Fruit fly (Drosophila melanogaster) whole organism, embryonic: Measurements from ENCODE around the gene cu.

ENCODE experiments used
- Blimp-1 ChIP-seq: fragments of 200-800 bp; sonication (Bioruptor generic); optimal IDR thresholded peaks from 3 replicates; lab custom pipeline; 2018; ENCODE audit warnings: missing biosample characterization, missing genetic modification characterization, mild to moderate bottlenecking, moderate library complexity, missing genetic modification reagents
- CG1024 ChIP-seq: fragments of 200-800 bp; sonication (Bioruptor generic); IDR thresholded peaks from 2 replicates; pipeline ENCODE4 v1.3.6; 2022; ENCODE audit warnings: missing biosample characterization, missing genetic modification characterization
- CG10959 ChIP-seq: fragments of 200-800 bp; sonication (Bioruptor generic); IDR thresholded peaks from 2 replicates; pipeline ENCODE4 v1.3.6; 2022; ENCODE audit warnings: missing biosample characterization, missing genetic modification characterization
- CG11723 ChIP-seq: fragments of 200-800 bp; sonication (Bioruptor generic); optimal IDR thresholded peaks from 2 replicates; lab custom pipeline; 2017; ENCODE audit warnings: missing biosample characterization, mild to moderate bottlenecking, missing genetic modification characterization
- CG12155 ChIP-seq: fragments of 200-800 bp; sonication (Bioruptor generic); optimal IDR thresholded peaks from 3 replicates; lab custom pipeline; 2016; ENCODE audit warnings: missing biosample characterization, missing genetic modification characterization
- CG15011 ChIP-seq: fragments of 200-800 bp; sonication (Bioruptor generic); optimal IDR thresholded peaks from 3 replicates; lab custom pipeline; 2018; ENCODE audit warnings: missing biosample characterization, mild to moderate bottlenecking, missing genetic modification characterization
- CG15696 ChIP-seq: fragments of 200-800 bp; sonication (Bioruptor generic); optimal IDR thresholded peaks from 2 replicates; lab custom pipeline; 2019; ENCODE audit warnings: missing biosample characterization, mild to moderate bottlenecking, missing genetic modification characterization, moderate library complexity
- CG17359 ChIP-seq: fragments of 200-800 bp; sonication (Bioruptor generic); optimal IDR thresholded peaks from 3 replicates; lab custom pipeline; 2018; ENCODE audit warnings: missing biosample characterization, mild to moderate bottlenecking, missing genetic modification characterization, moderate library complexity
- CG32532 ChIP-seq: fragments of 200-800 bp; sonication (Bioruptor generic); IDR thresholded peaks from 2 replicates; pipeline ENCODE4 v1.3.6; 2022; ENCODE audit warnings: missing biosample characterization, missing genetic modification characterization
- CG32767 ChIP-seq: fragments of 200-800 bp; sonication (Bioruptor generic); IDR thresholded peaks from 2 replicates; pipeline ENCODE4 v1.3.6; 2022; ENCODE audit warnings: missing biosample characterization, missing genetic modification characterization
- CG34224 ChIP-seq: fragments of 200-800 bp; sonication (Bioruptor generic); IDR thresholded peaks from 3 replicates; pipeline ENCODE4 v1.3.6; 2022; ENCODE audit warnings: missing biosample characterization, missing genetic modification characterization; ENCODE audit not compliant: partially characterized antibody
- CG3847 ChIP-seq: fragments of 200-800 bp; sonication (Bioruptor generic); IDR thresholded peaks from 2 replicates; pipeline ENCODE4 v1.3.6; 2022; ENCODE audit warnings: missing biosample characterization, missing genetic modification characterization
- CG4328 ChIP-seq: fragments of 200-800 bp; sonication (Bioruptor generic); optimal IDR thresholded peaks from 3 replicates; lab custom pipeline; 2017; ENCODE audit warnings: missing biosample characterization, missing genetic modification reagents, missing genetic modification characterization
- CG4360 ChIP-seq: fragments of 200-800 bp; sonication (Bioruptor generic); IDR thresholded peaks from 2 replicates; pipeline ENCODE4 v1.3.6; 2022; ENCODE audit warnings: missing biosample characterization, missing genetic modification characterization
- CG7928 ChIP-seq: fragments of 200-800 bp; sonication (Bioruptor generic); optimal IDR thresholded peaks from 2 replicates; lab custom pipeline; 2017; ENCODE audit warnings: missing biosample characterization, mild to moderate bottlenecking, missing genetic modification characterization
- CG9437 ChIP-seq: fragments of 200-800 bp; sonication (Bioruptor generic); optimal IDR thresholded peaks from 2 replicates; lab custom pipeline; 2018; ENCODE audit warnings: missing biosample characterization, mild to moderate bottlenecking, missing genetic modification characterization
- Camta ChIP-seq: fragments of 200-800 bp; sonication (Bioruptor generic); optimal IDR thresholded peaks from 2 replicates; lab custom pipeline; 2016; ENCODE audit warnings: missing biosample characterization, missing genetic modification characterization
- GATAe ChIP-seq: fragments of 200-800 bp; sonication (Bioruptor generic); conservative IDR thresholded peaks from 2 replicates; pipeline ENCODE4 v1.3.6; 2022; ENCODE audit warnings: missing biosample characterization, missing genetic modification characterization
- Mad ChIP-seq: fragments of 200-800 bp; sonication (Bioruptor generic); optimal IDR thresholded peaks from 2 replicates; lab custom pipeline; 2016; ENCODE audit warnings: missing biosample characterization, missing genetic modification characterization
- Oaz ChIP-seq: fragments of 200-800 bp; sonication (Bioruptor generic); IDR thresholded peaks from 2 replicates; pipeline ENCODE4 v1.3.6; 2022; ENCODE audit warnings: missing biosample characterization, missing genetic modification characterization
- Ravus ChIP-seq: fragments of 200-800 bp; sonication (Bioruptor generic); IDR thresholded peaks from 2 replicates; pipeline ENCODE4 v1.3.6; 2022; ENCODE audit warnings: missing biosample characterization, missing genetic modification characterization
- ara ChIP-seq: fragments of 200-800 bp; sonication (Bioruptor generic); IDR thresholded peaks from 2 replicates; pipeline ENCODE4 v1.3.6; 2022; ENCODE audit warnings: missing biosample characterization, missing genetic modification characterization
- dm ChIP-seq: fragments of 200-800 bp; sonication (Bioruptor generic); optimal IDR thresholded peaks from 3 replicates; lab custom pipeline; 2016; ENCODE audit warnings: missing biosample characterization, missing genetic modification characterization
- fu2 ChIP-seq: fragments of 200-800 bp; sonication (Bioruptor generic); optimal IDR thresholded peaks from 2 replicates; lab custom pipeline; 2016; ENCODE audit warnings: missing biosample characterization, missing genetic modification characterization
- gem ChIP-seq: fragments of 200-800 bp; sonication (Bioruptor generic); optimal IDR thresholded peaks from 2 replicates; lab custom pipeline; 2019; ENCODE audit warnings: missing biosample characterization, mild to moderate bottlenecking, missing genetic modification characterization, moderate library complexity
- grau ChIP-seq: fragments of 200-800 bp; optimal IDR thresholded peaks from 3 replicates; lab custom pipeline; 2019; ENCODE audit warnings: missing biosample characterization, mild to moderate bottlenecking, missing genetic modification characterization, moderate library complexity
- gsb-n ChIP-seq: fragments of 200-800 bp; sonication (Bioruptor generic); optimal IDR thresholded peaks from 3 replicates; lab custom pipeline; 2018; ENCODE audit warnings: missing biosample characterization, mild to moderate bottlenecking, missing genetic modification characterization
- h ChIP-seq: fragments of >200 bp; optimal IDR thresholded peaks from 2 replicates; lab custom pipeline; 2017
- jing ChIP-seq: fragments of 200-800 bp; sonication (Bioruptor generic); optimal IDR thresholded peaks from 2 replicates; lab custom pipeline; 2018; ENCODE audit warnings: missing biosample characterization, mild to moderate bottlenecking, missing genetic modification characterization
- lbe ChIP-seq: fragments of 200-800 bp; sonication (Bioruptor generic); optimal IDR thresholded peaks from 2 replicates; lab custom pipeline; 2016; ENCODE audit warnings: missing biosample characterization, mild to moderate bottlenecking, missing genetic modification characterization
- mld ChIP-seq: fragments of 200-800 bp; sonication (Bioruptor generic); IDR thresholded peaks from 3 replicates; pipeline ENCODE4 v1.3.6; 2022; ENCODE audit warnings: missing biosample characterization, missing genetic modification characterization; ENCODE audit not compliant: partially characterized antibody
- nerfin-1 ChIP-seq: fragments of 200-800 bp; sonication (Bioruptor generic); optimal IDR thresholded peaks from 3 replicates; lab custom pipeline; 2019; ENCODE audit warnings: missing biosample characterization, mild to moderate bottlenecking, missing genetic modification characterization, moderate library complexity
- nerfin-2 ChIP-seq: fragments of 200-800 bp; sonication (Bioruptor generic); IDR thresholded peaks from 2 replicates; pipeline ENCODE4 v1.3.6; 2022; ENCODE audit warnings: missing biosample characterization, missing genetic modification characterization; ENCODE audit not compliant: partially characterized antibody
- pfk ChIP-seq: fragments of 200-800 bp; sonication (Bioruptor generic); optimal IDR thresholded peaks from 2 replicates; lab custom pipeline; 2018; ENCODE audit warnings: missing biosample characterization, mild to moderate bottlenecking, missing genetic modification characterization, moderate library complexity
- phol ChIP-seq: fragments of 200-800 bp; sonication (Bioruptor generic); optimal IDR thresholded peaks from 3 replicates; lab custom pipeline; 2018; ENCODE audit warnings: missing biosample characterization, mild to moderate bottlenecking, missing genetic modification characterization, moderate library complexity
- prd ChIP-seq, 3 experiments: fragments of >200 bp in 2 of 3; fragments of 200-800 bp in 1 of 3; sonication (Bioruptor generic) in 1 of 3; optimal IDR thresholded peaks in 2 of 3; IDR thresholded peaks in 1 of 3; 2 replicates in 2 of 3; 3 replicates in 1 of 3; pipeline versions ENCODE4 v1.3.6 to Lab custom; 2017 to 2022; ENCODE audit warnings: missing biosample characterization in 1 of 3, missing genetic modification characterization in 1 of 3
- ro ChIP-seq: fragments of 200-800 bp; sonication (Bioruptor generic); IDR thresholded peaks from 2 replicates; pipeline ENCODE4 v1.3.6; 2022; ENCODE audit warnings: missing biosample characterization, missing genetic modification characterization
- sim ChIP-seq: fragments of 200-800 bp; sonication (Bioruptor generic); IDR thresholded peaks from 2 replicates; pipeline ENCODE4 v1.3.6; 2022; ENCODE audit warnings: missing biosample characterization, missing genetic modification characterization
- sisA ChIP-seq: fragments of 200-800 bp; sonication (Bioruptor generic); IDR thresholded peaks from 2 replicates; pipeline ENCODE4 v1.3.6; 2022; ENCODE audit warnings: missing biosample characterization, missing genetic modification characterization
- sqz ChIP-seq: fragments of 200-800 bp; sonication (Bioruptor generic); optimal IDR thresholded peaks from 3 replicates; lab custom pipeline; 2018; ENCODE audit warnings: missing biosample characterization, mild to moderate bottlenecking, missing genetic modification characterization
- twi ChIP-seq: fragments of 200-800 bp; optimal IDR thresholded peaks from 2 replicates; lab custom pipeline; 2019; ENCODE audit warnings: missing biosample characterization, mild to moderate bottlenecking, missing genetic modification characterization, moderate library complexity
- zen2 ChIP-seq: fragments of 200-800 bp; sonication (Bioruptor generic); IDR thresholded peaks from 3 replicates; pipeline ENCODE4 v1.3.6; 2022; ENCODE audit warnings: missing biosample characterization, missing genetic modification characterization; ENCODE audit not compliant: partially characterized antibody

cu gene

dm6 chr3R:11221437-11222230 lies 24.2 kb downstream of the cu start, which contains the start of the genes CG6693 and RpL3 (continued):
- no peak for TF ChIP-seq prd (optimal IDR thresholded peaks at IDR 0.05; lab: Kevin White, UChicago)
- TF ChIP-seq prd (GFP tag; IDR thresholded peaks at IDR 0.05; lab: Robert Waterston, UW): peak; percentile 43; the same call in 2 of the 3 replicates
- peak; percentile 28; the same call in 1 of the 2 replicates for TF ChIP-seq ara
- TF ChIP-seq Mad (GFP tag; lab: Kevin White, UChicago): peak; percentile 50
- TF ChIP-seq CG4328 (GFP tag; lab: Kevin White, UChicago): peak; percentile 84
- TF ChIP-seq fu2: peak; percentile 37
- no peak for TF ChIP-seq ro
- TF ChIP-seq h (lab: Kevin White, UChicago): no peak
- no peak for TF ChIP-seq jing (GFP tag; lab: Kevin White, UChicago)
- TF ChIP-seq lbe (GFP tag; lab: Kevin White, UChicago): peak; percentile 74
- TF ChIP-seq CG3847: peak; percentile 65
- peak; percentile 53 for TF ChIP-seq gem (tag; lab: Kevin White, UChicago)
- peak; percentile 44 for TF ChIP-seq Blimp-1 (GFP tag; lab: Kevin White, UChicago)
- no peak for TF ChIP-seq sim (GFP tag; lab: Robert Waterston, UW)
- peak; percentile 86 for TF ChIP-seq CG32532
- peak; percentile 77 for TF ChIP-seq grau
- TF ChIP-seq zen2 (GFP tag; lab: Robert Waterston, UW): no peak
- TF ChIP-seq CG34224 (GFP tag; lab: Robert Waterston, UW): no peak; the same call in 2 of the 3 replicates
- TF ChIP-seq Ravus (GFP tag; lab: Robert Waterston, UW): no peak
- TF ChIP-seq CG15696 (tag; lab: Kevin White, UChicago): peak; percentile 42
- TF ChIP-seq nerfin-1 (tag; lab: Kevin White, UChicago): peak; percentile 71
- TF ChIP-seq CG12155 (GFP tag; lab: Kevin White, UChicago): peak; percentile 19
- TF ChIP-seq gsb-n: peak; percentile 76
- TF ChIP-seq CG7928 (GFP tag; lab: Kevin White, UChicago): peak; percentile 97
- peak; percentile 76 for TF ChIP-seq pfk (GFP tag; lab: Kevin White, UChicago)
- no peak for TF ChIP-seq nerfin-2 (GFP tag; lab: Robert Waterston, UW)
- TF ChIP-seq CG10959 (GFP tag; lab: Robert Waterston, UW): peak; percentile 40; the same call in 1 of the 2 replicates
- peak; percentile 38 for TF ChIP-seq Camta (GFP tag; lab: Kevin White, UChicago)
- peak; percentile 56 for TF ChIP-seq CG11723 (GFP tag; lab: Kevin White, UChicago)
- TF ChIP-seq Oaz (GFP tag; lab: Robert Waterston, UW): no peak
- peak; percentile 65 for TF ChIP-seq CG1024 (GFP tag; lab: Robert Waterston, UW)
- no peak for TF ChIP-seq sisA (GFP tag; lab: Robert Waterston, UW)
- no peak for TF ChIP-seq mld (GFP tag; lab: Robert Waterston, UW)
- TF ChIP-seq CG17359 (tag; lab: Kevin White, UChicago): peak; percentile 84
- TF ChIP-seq GATAe (GFP tag; lab: Robert Waterston, UW): no peak

dm6 chr3R:11222587-11222986 lies 25.2 kb downstream of the cu start:
- TF ChIP-seq CG4360 (GFP tag; lab: Robert Waterston, UW): peak; percentile 12; the same call in 1 of the 2 replicates
- peak; percentile 50 for TF ChIP-seq dm (GFP tag; lab: Kevin White, UChicago)
- peak; percentile 17 for TF ChIP-seq twi (tag; lab: Kevin White, UChicago)
- TF ChIP-seq CG9437: no peak
- no peak for TF ChIP-seq sqz (GFP tag; lab: Kevin White, UChicago)
- TF ChIP-seq phol (tag; lab: Kevin White, UChicago): peak; percentile 92
- TF ChIP-seq CG15011 (GFP tag; lab: Kevin White, UChicago): no peak
- TF ChIP-seq CG32767: peak; percentile 56; the same call in 1 of the 2 replicates
- TF ChIP-seq, all 482 proteins: peak for 5
